Fruit fly (Drosophila melanogaster) whole organism, pupa: ENCODE measurements around the gene eIF1.

Experiments
- CG10348 ChIP-seq: fragments of 200-800 bp; sonication (Bioruptor generic); IDR thresholded peaks from 2 replicates; pipeline ENCODE4 v1.3.6; 2022; ENCODE audit warnings: missing biosample characterization, missing genetic modification characterization
- CG13204 ChIP-seq: fragments of 200-800 bp; sonication (Bioruptor generic); optimal IDR thresholded peaks from 2 replicates; lab custom pipeline; 2018; ENCODE audit warnings: missing biosample characterization, mild to moderate bottlenecking, missing genetic modification characterization, moderate library complexity
- CG32121 ChIP-seq: fragments of 200-800 bp; sonication (Bioruptor generic); IDR thresholded peaks from 2 replicates; pipeline ENCODE4 v1.3.6; 2022; ENCODE audit warnings: missing biosample characterization, missing genetic modification characterization
- CG8301 ChIP-seq: fragments of 200-800 bp; sonication (Bioruptor generic); optimal IDR thresholded peaks from 2 replicates; lab custom pipeline; 2018; ENCODE audit warnings: missing biosample characterization, mild to moderate bottlenecking, missing genetic modification characterization
- D1 ChIP-seq: fragments of 200-800 bp; sonication (Bioruptor generic); optimal IDR thresholded peaks from 2 replicates; lab custom pipeline; 2018; ENCODE audit warnings: missing biosample characterization, mild to moderate bottlenecking, missing genetic modification characterization, moderate library complexity
- EcR ChIP-seq: fragments of 200-800 bp; sonication (Bioruptor generic); optimal IDR thresholded peaks from 3 replicates; lab custom pipeline; 2019; ENCODE audit warnings: missing biosample characterization, missing genetic modification characterization, mild to moderate bottlenecking, moderate library complexity, missing genetic modification reagents
- Pif1A ChIP-seq: fragments of 200-800 bp; sonication (Bioruptor generic); optimal IDR thresholded peaks from 3 replicates; lab custom pipeline; 2016; ENCODE audit warnings: missing biosample characterization, missing genetic modification characterization
- Snoo ChIP-seq: fragments of 200-800 bp; sonication (Bioruptor generic); optimal IDR thresholded peaks from 3 replicates; lab custom pipeline; 2017; ENCODE audit warnings: missing biosample characterization, mild to moderate bottlenecking, missing genetic modification characterization, inconsistent platforms
- fd96Ca ChIP-seq: fragments of 200-800 bp; sonication (Bioruptor generic); IDR thresholded peaks from 3 replicates; pipeline ENCODE4 v1.3.6; 2022; ENCODE audit warnings: missing biosample characterization, missing genetic modification characterization

- TF ChIP-seq Snoo (tag; lab: Kevin White, UChicago), result no peak
- TF ChIP-seq EcR (GFP tag; lab: Kevin White, UChicago), result no peak
- TF ChIP-seq fd96Ca (GFP tag; lab: Robert Waterston, UW), result no peak
- TF ChIP-seq CG10348 (GFP tag; lab: Robert Waterston, UW), result no peak
- TF ChIP-seq Pif1A (GFP tag; lab: Kevin White, UChicago), result no peak
- no peak for TF ChIP-seq CG13204 (GFP tag; lab: Kevin White, UChicago)
- 0 out of 2 replicates have a peak, but pooled peaks have one; percentile 10 for TF ChIP-seq CG32121 (GFP tag; lab: Robert Waterston, UW)
- TF ChIP-seq D1 (tag; lab: Kevin White, UChicago), result no peak
- TF ChIP-seq CG8301 (tag; lab: Kevin White, UChicago), result peak; percentile 9
These were observed 28.7 kb downstream of the eIF1 start for dm6 chr3L:3251659-3252490.
